Worm (Caenorhabditis elegans) whole organism, L2 larva: ENCODE measurements around the gene F35F10.1.
A peak's percentile ranks its signal among the peaks of the same experiment; 100 is the strongest.

Experiments used
- C34F6.9 ChIP-seq: fragments of 150-350 bp; optimal IDR thresholded peaks from 2 replicates; lab custom pipeline; 2014; ENCODE audit warnings: missing biosample characterization, missing genetic modification characterization
- F13H6.1 ChIP-seq: sonication (generic microtip); optimal IDR thresholded peaks from 2 replicates; lab custom pipeline; 2016; ENCODE audit warnings: missing genetic modification characterization, missing compliant biosample characterization
- Y55F3AM.14 ChIP-seq: fragments of 200-800 bp; sonication (Bioruptor generic); optimal IDR thresholded peaks from 2 replicates; lab custom pipeline; 2018; ENCODE audit warnings: mild to moderate bottlenecking, missing genetic modification characterization, missing compliant biosample characterization
- ZK546.5 ChIP-seq: sonication (generic microtip); optimal IDR thresholded peaks from 2 replicates; lab custom pipeline; 2017; ENCODE audit warnings: missing biosample characterization, missing genetic modification characterization
- ama-1 ChIP-seq: fragments of 150-350 bp; optimal IDR thresholded peaks from 2 replicates; lab custom pipeline; 2018; ENCODE audit warnings: inconsistent platforms
- blmp-1 ChIP-seq: sonication (generic microtip); optimal IDR thresholded peaks from 2 replicates; lab custom pipeline; 2017; ENCODE audit warnings: missing genetic modification characterization, mild to moderate bottlenecking, missing compliant biosample characterization, antibody characterized with exemption, moderate library complexity; ENCODE audit not compliant: insufficient read depth
- ceh-16 ChIP-seq: fragments of 150-350 bp; optimal IDR thresholded peaks from 2 replicates; lab custom pipeline; 2014; ENCODE audit warnings: missing biosample characterization, missing genetic modification characterization
- dmd-4 ChIP-seq: sonication (generic microtip); optimal IDR thresholded peaks from 2 replicates; lab custom pipeline; 2017; ENCODE audit warnings: missing biosample characterization, missing genetic modification characterization
- egl-27 ChIP-seq: sonication (generic microtip); optimal IDR thresholded peaks from 3 replicates; lab custom pipeline; 2017; ENCODE audit warnings: missing biosample characterization, missing genetic modification reagents, missing genetic modification characterization
- elt-1 ChIP-seq: fragments of 150-350 bp; optimal IDR thresholded peaks from 2 replicates; lab custom pipeline; 2014; ENCODE audit warnings: missing biosample characterization, missing genetic modification characterization
- elt-3 ChIP-seq: sonication (generic microtip); optimal IDR thresholded peaks from 2 replicates; lab custom pipeline; 2017; ENCODE audit warnings: missing biosample characterization, missing genetic modification characterization
- gmeb-1 ChIP-seq: fragments of 150-350 bp; optimal IDR thresholded peaks from 2 replicates; lab custom pipeline; 2014; ENCODE audit warnings: missing biosample characterization, missing genetic modification characterization
- lin-13 ChIP-seq: fragments of 150-350 bp; optimal IDR thresholded peaks from 2 replicates; lab custom pipeline; 2014; ENCODE audit warnings: missing biosample characterization, missing genetic modification reagents, missing genetic modification characterization
- lsy-2 ChIP-seq, 2 experiments: fragments of 150-350 bp in 1 of 2; sonication (generic microtip) in 1 of 2; optimal IDR thresholded peaks; 2 replicates each; lab custom pipeline; 2014 to 2017; ENCODE audit warnings: missing biosample characterization in 2 of 2, missing genetic modification characterization in 2 of 2
- mbf-1 ChIP-seq: sonication (generic microtip); optimal IDR thresholded peaks from 2 replicates; lab custom pipeline; 2017; ENCODE audit warnings: missing biosample characterization, missing genetic modification characterization
- mdl-1 ChIP-seq, 2 experiments: fragments of 150-350 bp in 1 of 2; sonication (generic microtip) in 1 of 2; optimal IDR thresholded peaks; 2 replicates each; lab custom pipeline; 2017; ENCODE audit warnings: missing biosample characterization in 2 of 2, missing genetic modification characterization in 2 of 2
- nhr-12 ChIP-seq: fragments of 150-350 bp; optimal IDR thresholded peaks from 2 replicates; lab custom pipeline; 2014; ENCODE audit warnings: missing biosample characterization, missing genetic modification characterization
- nhr-21 ChIP-seq: fragments of 150-350 bp; optimal IDR thresholded peaks from 2 replicates; lab custom pipeline; 2014; ENCODE audit warnings: missing biosample characterization, missing genetic modification characterization
- nhr-237 ChIP-seq: fragments of 150-350 bp; optimal IDR thresholded peaks from 2 replicates; lab custom pipeline; 2014; ENCODE audit warnings: missing biosample characterization, missing genetic modification characterization
- nhr-25 ChIP-seq: fragments of 150-350 bp; sonication (generic microtip); optimal IDR thresholded peaks from 3 replicates; lab custom pipeline; 2014; ENCODE audit warnings: missing biosample characterization, missing genetic modification characterization
- nhr-77 ChIP-seq: fragments of 150-350 bp; optimal IDR thresholded peaks from 2 replicates; lab custom pipeline; 2014; ENCODE audit warnings: missing biosample characterization, missing genetic modification characterization
- peb-1 ChIP-seq: fragments of 150-350 bp; optimal IDR thresholded peaks from 2 replicates; lab custom pipeline; 2014; ENCODE audit warnings: missing biosample characterization, missing genetic modification characterization
- skn-1 ChIP-seq: sonication (generic microtip); optimal IDR thresholded peaks from 2 replicates; lab custom pipeline; 2017; ENCODE audit warnings: missing biosample characterization, missing genetic modification characterization
- sma-3 ChIP-seq: sonication (generic microtip); optimal IDR thresholded peaks from 2 replicates; lab custom pipeline; 2016; ENCODE audit warnings: missing genetic modification reagents, missing genetic modification characterization, missing compliant biosample characterization
- sma-9 ChIP-seq, 2 experiments: fragments of 150-350 bp in 1 of 2; sonication (generic microtip) in 1 of 2; optimal IDR thresholded peaks; 2 replicates each; lab custom pipeline; 2014 to 2016; ENCODE audit warnings: missing genetic modification characterization in 2 of 2, mild to moderate bottlenecking in 1 of 2, missing biosample characterization in 1 of 2, missing compliant biosample characterization in 1 of 2, missing genetic modification reagents in 1 of 2, moderate library complexity in 1 of 2
- unc-39 ChIP-seq: fragments of 150-350 bp; optimal IDR thresholded peaks from 2 replicates; lab custom pipeline; 2014; ENCODE audit warnings: missing biosample characterization, missing genetic modification characterization
- unc-55 ChIP-seq: fragments of 150-350 bp; sonication (generic microtip); optimal IDR thresholded peaks from 3 replicates; lab custom pipeline; 2014; ENCODE audit warnings: missing biosample characterization, missing genetic modification reagents, missing genetic modification characterization
- unc-62 ChIP-seq: fragments of 150-350 bp; optimal IDR thresholded peaks from 2 replicates; lab custom pipeline; 2014; ENCODE audit warnings: missing biosample characterization, missing genetic modification reagents, missing genetic modification characterization
- zag-1 ChIP-seq: fragments of 150-350 bp; optimal IDR thresholded peaks from 2 replicates; lab custom pipeline; 2014; ENCODE audit warnings: missing biosample characterization, missing genetic modification characterization
- ztf-1 ChIP-seq: fragments of 200-800 bp; sonication (Bioruptor generic); conservative IDR thresholded peaks from 2 replicates; pipeline ENCODE4 v1.3.6; 2022; ENCODE audit warnings: missing genetic modification characterization, missing compliant biosample characterization
- ztf-4 ChIP-seq: fragments of 150-350 bp; optimal IDR thresholded peaks from 2 replicates; lab custom pipeline; 2014; ENCODE audit warnings: missing biosample characterization, missing genetic modification characterization

F35F10.1 gene

DNA sequence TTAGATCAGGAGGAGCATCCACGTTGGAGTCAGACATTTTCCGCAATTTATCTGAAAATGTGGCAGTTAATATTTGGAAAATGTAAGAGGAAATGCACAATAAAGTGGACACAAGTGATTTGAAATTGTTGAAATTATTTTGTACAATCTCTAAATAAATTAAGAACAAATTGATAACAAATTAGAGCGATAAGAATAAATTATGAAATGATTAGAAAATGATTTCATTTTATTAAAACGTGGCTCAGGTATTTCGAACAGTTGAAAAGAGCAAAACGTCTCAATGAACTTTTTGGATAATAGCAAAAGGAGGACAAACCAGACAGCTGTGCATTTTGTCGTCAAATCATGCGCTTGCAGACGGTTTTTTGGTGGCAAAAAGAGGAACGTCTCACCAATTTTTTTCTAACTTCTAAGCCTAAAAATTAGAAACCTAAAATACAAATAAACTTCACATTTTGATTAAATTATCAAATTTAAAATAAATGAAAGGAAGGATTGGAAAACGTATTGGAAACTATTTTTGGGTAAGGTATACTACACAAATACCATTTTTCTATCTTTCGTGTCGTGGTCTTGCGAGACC is 30.4 kb downstream of the F35F10.1 start, which contains the start of gene fbxa-65:
TSS of gene fbxa-65 (minus strand) at position 51 of the 586 bp plus-strand sequence.
- TF ChIP-seq zag-1 (tag; lab: Kevin White, UChicago) (no peak), sma-9 (GFP tag; optimal IDR thresholded peaks at IDR 0.05; lab: Kevin White, UChicago) (peak; percentile 7), sma-9 (tag; optimal IDR thresholded peaks at IDR 0.05; lab: Kevin White, UChicago) (no peak), lsy-2 (tag; optimal IDR thresholded peaks at IDR 0.05; lab: Kevin White, UChicago) (peak in 1 of 2 experiments; percentile 19), C34F6.9 (peak; percentile 22)

DNA sequence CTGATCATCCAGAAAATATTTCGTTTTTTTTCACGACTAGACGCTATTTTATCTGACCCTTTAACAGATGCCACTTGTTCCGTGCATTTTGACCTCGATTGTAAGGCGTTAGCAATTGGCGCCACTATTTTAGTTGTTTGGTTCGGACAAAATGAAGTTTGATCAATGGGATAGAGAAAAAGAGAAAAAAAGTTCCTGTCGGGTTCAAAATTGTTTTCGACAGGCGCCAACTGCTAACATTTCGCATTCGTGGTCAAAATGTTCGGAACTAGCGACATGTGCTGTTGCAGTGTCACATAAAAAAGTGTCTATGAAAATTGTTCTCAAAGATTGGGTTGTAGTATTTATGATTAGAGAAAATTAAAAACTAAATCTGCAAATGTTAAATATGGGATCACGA is 31.4 kb downstream of the F35F10.1 start:
- TF ChIP-seq nhr-21 (tag; lab: Kevin White, UChicago) (no peak), lin-13 (GFP tag; lab: Kevin White, UChicago) (no peak), gmeb-1 (tag; lab: Kevin White, UChicago) (no peak), skn-1 (tag; lab: Kevin White, UChicago) (no peak), peb-1 (tag; lab: Kevin White, UChicago) (no peak), lsy-2 (tag; optimal IDR thresholded peaks at IDR 0.05; lab: Kevin White, UChicago) (peak in 1 of 2 experiments; percentile 36), nhr-77 (tag; lab: Kevin White, UChicago) (no peak), sma-3 (GFP tag; lab: Kevin White, UChicago) (no peak), dmd-4 (tag; lab: Kevin White, UChicago) (no peak), ZK546.5 (tag; lab: Kevin White, UChicago) (no peak), elt-1 (tag; lab: Kevin White, UChicago) (no peak), nhr-12 (tag; lab: Kevin White, UChicago) (no peak), mdl-1 (tag; optimal IDR thresholded peaks at IDR 0.05; lab: Kevin White, UChicago) (no peak), ztf-4 (tag; lab: Kevin White, UChicago) (no peak), F13H6.1 (tag; lab: Kevin White, UChicago) (peak; percentile 57), zag-1 (tag; lab: Kevin White, UChicago) (no peak), elt-3 (tag; lab: Kevin White, UChicago) (no peak), nhr-237 (tag; lab: Kevin White, UChicago) (no peak), sma-9 (GFP tag; optimal IDR thresholded peaks at IDR 0.05; lab: Kevin White, UChicago) (peak; percentile 88), sma-9 (tag; optimal IDR thresholded peaks at IDR 0.05; lab: Kevin White, UChicago) (no peak), unc-55 (GFP tag; lab: Kevin White, UChicago) (no peak), unc-39 (tag; lab: Kevin White, UChicago) (no peak), Y55F3AM.14 (GFP tag; lab: Kevin White, UChicago) (no peak), mbf-1 (tag; lab: Kevin White, UChicago) (no peak), egl-27 (no peak), unc-62 (GFP tag; lab: Kevin White, UChicago) (no peak), ztf-1 (GFP tag; lab: Robert Waterston, UW) (no peak)

DNA sequence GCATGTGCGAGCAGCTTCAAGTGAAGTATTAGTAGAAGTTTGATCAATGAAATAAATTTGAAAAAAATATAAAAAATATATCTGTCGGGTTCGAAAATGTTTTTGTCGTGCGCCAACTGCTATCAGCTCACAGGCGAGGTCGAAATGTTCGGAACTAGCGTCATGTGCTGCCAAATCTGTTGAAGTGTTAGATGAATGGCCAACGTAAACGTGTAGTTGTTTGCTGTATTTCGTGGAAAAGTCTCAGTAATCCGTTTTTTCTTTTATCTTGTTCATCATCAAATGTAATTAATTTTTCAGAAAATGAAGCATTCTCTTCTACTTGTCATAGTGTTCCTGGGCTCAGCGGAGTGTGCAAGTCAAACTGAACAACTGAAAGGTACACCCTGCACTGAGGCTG is 33.8 kb downstream of the F35F10.1 start, which contains the start of gene C17B7.15:
TSS of gene C17B7.15 (plus strand) at position 301 of the 400 bp plus-strand sequence.
- TF ChIP-seq sma-9 (GFP tag; optimal IDR thresholded peaks at IDR 0.05; lab: Kevin White, UChicago), result peak; percentile 25
- no peak for TF ChIP-seq sma-9 (tag; optimal IDR thresholded peaks at IDR 0.05; lab: Kevin White, UChicago)
- TF ChIP-seq sma-3 (GFP tag; lab: Kevin White, UChicago), result no peak
- no peak for TF ChIP-seq nhr-25 (tag; lab: Kevin White, UChicago)

DNA sequence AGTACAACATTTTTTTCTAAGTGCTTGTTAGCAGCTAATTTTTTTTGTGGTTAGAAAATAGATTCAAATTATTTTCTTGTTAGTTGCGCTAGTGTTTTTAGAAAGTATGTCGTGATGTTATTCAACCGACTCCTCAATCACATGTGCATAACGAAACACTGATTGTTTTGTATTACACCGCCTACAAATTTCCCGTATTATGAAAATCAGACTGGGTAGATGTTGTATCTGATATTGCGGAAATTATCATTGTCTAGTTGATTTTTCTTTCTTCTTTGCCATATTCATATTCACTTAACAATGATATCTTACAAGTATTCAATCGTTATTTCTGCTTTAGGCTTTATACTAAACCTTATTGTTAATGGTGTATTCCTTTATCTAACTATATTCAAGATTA is 35.2 kb downstream of the F35F10.1 start, which contains the start of gene str-63:
TSS of gene str-63 (plus strand) at position 301 of the 400 bp plus-strand sequence.
- no peak for TF ChIP-seq nhr-77 (tag; lab: Kevin White, UChicago)
- TF ChIP-seq nhr-25 (tag; lab: Kevin White, UChicago), result no peak
- TF ChIP-seq Y55F3AM.14 (GFP tag; lab: Kevin White, UChicago), result no peak
- TF ChIP-seq C34F6.9, result no peak
- no peak for TF ChIP-seq ama-1 (lab: Kevin White, UChicago)
- no peak for TF ChIP-seq blmp-1 (tag; lab: Kevin White, UChicago)
- TF ChIP-seq ztf-4 (tag; lab: Kevin White, UChicago), result no peak
- TF ChIP-seq sma-3 (GFP tag; lab: Kevin White, UChicago), result no peak
- no peak for TF ChIP-seq mbf-1 (tag; lab: Kevin White, UChicago)
- TF ChIP-seq unc-55 (GFP tag; lab: Kevin White, UChicago), result no peak
- no peak for TF ChIP-seq lsy-2 (tag; optimal IDR thresholded peaks at IDR 0.05; lab: Kevin White, UChicago)
- TF ChIP-seq ztf-1 (GFP tag; lab: Robert Waterston, UW), result no peak
- no peak for TF ChIP-seq skn-1 (tag; lab: Kevin White, UChicago)
- TF ChIP-seq ZK546.5 (tag; lab: Kevin White, UChicago), result no peak
- no peak for TF ChIP-seq ceh-16
